Worm (Caenorhabditis elegans): Measurements from ENCODE around the gene nucb-1.

DNA sequence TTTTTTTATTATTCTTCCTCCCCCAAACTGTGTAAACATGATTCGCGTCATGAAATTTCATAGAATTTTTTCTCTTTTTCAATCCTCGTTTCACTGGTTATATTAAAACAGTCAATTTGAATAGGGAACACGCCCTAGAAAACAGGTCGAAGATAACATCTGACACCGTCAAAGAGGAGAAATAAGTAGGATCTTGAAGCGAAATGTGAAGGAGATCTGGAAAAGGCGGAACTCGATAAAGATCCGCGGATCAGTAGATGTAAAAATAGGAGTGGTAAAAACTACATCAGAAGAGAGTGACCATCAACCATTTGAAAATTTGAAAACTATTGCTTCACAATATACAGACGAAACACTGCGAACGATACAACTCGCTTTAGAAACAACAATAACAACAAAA lies 29.7 kb downstream of the nucb-1 start:
- TF ChIP-seq aha-1 (tag; optimal IDR thresholded peaks at IDR 0.05) (no peak), pax-3 (tag; optimal IDR thresholded peaks at IDR 0.05) (no peak), unc-86 (tag; optimal IDR thresholded peaks at IDR 0.05) (no peak), blmp-1 (tag; optimal IDR thresholded peaks at IDR 0.05) (peak; percentile 13), aly-2 (tag; optimal IDR thresholded peaks at IDR 0.05) (no peak), ama-1 (optimal IDR thresholded peaks at IDR 0.05) (no peak), alr-1 (tag; optimal IDR thresholded peaks at IDR 0.05; ENCODE audit: borderline replicate concordance) (no peak), mdl-1 (tag; optimal IDR thresholded peaks at IDR 0.05) (no peak), ces-1 (GFP tag; optimal IDR thresholded peaks at IDR 0.05) (no peak), lin-39 (tag; optimal IDR thresholded peaks at IDR 0.05) (no peak), nhr-11 (tag; optimal IDR thresholded peaks at IDR 0.05) (no peak)
